Worm (Caenorhabditis elegans): ENCODE results near the gene hot-7.

hot-7 gene

DNA sequence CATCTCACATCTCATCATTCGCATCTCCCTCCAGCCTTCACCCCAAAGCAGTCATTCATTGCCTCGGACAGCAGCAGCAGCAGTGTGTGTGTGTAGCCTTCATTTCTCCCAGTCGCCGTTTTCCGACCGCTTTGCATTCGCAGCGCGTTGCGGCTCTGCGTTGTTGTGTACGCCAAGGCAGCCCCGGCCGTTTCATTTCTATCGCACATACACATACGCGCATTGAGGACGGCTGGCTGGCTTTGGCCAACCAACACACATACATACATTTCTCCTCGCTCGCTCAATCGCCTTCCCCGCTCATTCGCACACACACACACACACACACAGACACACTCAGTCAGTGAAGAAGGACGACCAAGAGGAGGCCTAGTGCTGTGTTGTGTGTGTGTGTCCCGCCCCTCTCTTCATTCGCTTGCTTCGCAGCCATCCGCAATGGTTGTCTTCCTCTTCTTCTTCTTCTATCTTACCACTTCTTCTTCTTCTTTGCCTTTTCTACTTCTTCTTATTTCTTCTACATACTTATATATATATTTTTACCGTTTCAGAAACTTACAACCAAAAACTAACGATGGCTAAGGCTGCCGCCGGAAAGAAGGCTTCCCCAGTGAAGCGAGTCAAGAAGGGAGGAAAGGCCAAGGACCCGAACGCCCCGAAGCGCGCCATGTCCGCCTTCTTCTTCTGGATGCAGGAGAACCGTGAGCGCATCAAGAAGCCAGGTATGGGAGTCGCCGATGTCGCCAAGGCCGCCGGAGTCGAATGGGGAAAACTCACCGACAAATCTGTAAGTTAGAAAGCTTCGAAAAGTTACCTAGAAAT, 39.1 kb downstream of the hot-7 start, which contains the start of gene hmg-1.1 (continued):
- peak; percentile 94 for TF ChIP-seq hmg-1.1 (GFP tag; IDR thresholded peaks at IDR 0.05)
- TF ChIP-seq saeg-2 (GFP tag; IDR thresholded peaks at IDR 0.05), result no peak
- peak; percentile 94 for TF ChIP-seq nhr-77 (tag; optimal IDR thresholded peaks at IDR 0.05)
- no peak for TF ChIP-seq nhr-41 (GFP tag; IDR thresholded peaks at IDR 0.05)
- TF ChIP-seq F10B5.3 (tag; optimal IDR thresholded peaks at IDR 0.05), result no peak
- no peak for TF ChIP-seq egl-27 (tag; optimal IDR thresholded peaks at IDR 0.05)
- peak; percentile 21 for TF ChIP-seq ztf-7 (tag; optimal IDR thresholded peaks at IDR 0.05)
- TF ChIP-seq ztf-11 (tag; optimal IDR thresholded peaks at IDR 0.05), result no peak
- no peak for TF ChIP-seq ceh-82 (tag; optimal IDR thresholded peaks at IDR 0.05)
- no peak for TF ChIP-seq lin-29 (GFP tag; IDR thresholded peaks at IDR 0.05)
- TF ChIP-seq F37D6.2 (tag; optimal IDR thresholded peaks at IDR 0.05), result peak; percentile 65
- TF ChIP-seq cey-2 (tag; optimal IDR thresholded peaks at IDR 0.05; ENCODE audit: borderline replicate concordance, insufficient read depth), result no peak
- peak; percentile 53; the same call in 1 of the 2 replicates for TF ChIP-seq php-3 (GFP tag; IDR thresholded peaks at IDR 0.05)
- TF ChIP-seq pqm-1 (tag; optimal IDR thresholded peaks at IDR 0.05), result peak; percentile 22
- TF ChIP-seq nhr-42 (GFP tag; IDR thresholded peaks at IDR 0.05), result peak; percentile 63; the same call in 1 of the 2 replicates
- TF ChIP-seq spr-1 (tag; optimal IDR thresholded peaks at IDR 0.05), result peak; percentile 43
- TF ChIP-seq aha-1 (tag), result peak; percentile 99
- TF ChIP-seq daf-19 (GFP tag; conservative IDR thresholded peaks at IDR 0.05), result no peak
- TF ChIP-seq F49E8.2 (tag; optimal IDR thresholded peaks at IDR 0.05; ENCODE audit: borderline replicate concordance), result no peak
- TF ChIP-seq daf-16 (GFP tag; optimal IDR thresholded peaks at IDR 0.05), result peak; percentile 9 to 34
- TF ChIP-seq daf-16 (tag; optimal IDR thresholded peaks at IDR 0.05), result peak; percentile 80
- no peak for TF ChIP-seq skn-1 (tag; optimal IDR thresholded peaks at IDR 0.05)
- TF ChIP-seq lsy-2 (tag; optimal IDR thresholded peaks at IDR 0.05), result peak; percentile 62 to 80
- no peak for TF ChIP-seq nhr-76 (tag; optimal IDR thresholded peaks at IDR 0.05)
- TF ChIP-seq pha-4 (GFP tag; IDR thresholded peaks at IDR 0.05), result peak; percentile 53; the same call in 1 of the 2 replicates
- TF ChIP-seq pha-4 (tag; optimal IDR thresholded peaks at IDR 0.05), result peak; percentile 46
- peak; percentile 87 for TF ChIP-seq dve-1 (tag; optimal IDR thresholded peaks at IDR 0.05; ENCODE audit: insufficient read depth)
- TF ChIP-seq zag-1 (tag; optimal IDR thresholded peaks at IDR 0.05), result no peak
- TF ChIP-seq tag-97 (GFP tag; IDR thresholded peaks at IDR 0.05), result no peak
- TF ChIP-seq ZK337.2 (GFP tag; IDR thresholded peaks at IDR 0.05), result no peak
- peak; percentile 62; the same call in 1 of the 2 replicates for TF ChIP-seq T26A8.4 (GFP tag; IDR thresholded peaks at IDR 0.05)
- no peak for TF ChIP-seq zip-11 (GFP tag; IDR thresholded peaks at IDR 0.05)
- TF ChIP-seq duxl-1 (tag; optimal IDR thresholded peaks at IDR 0.05; ENCODE audit: poor library complexity), result peak; percentile 42
- TF ChIP-seq mdl-1 (tag; optimal IDR thresholded peaks at IDR 0.05), result peak in 1 of 2 experiments; percentile 81
- TF ChIP-seq nhr-111 (GFP tag; optimal IDR thresholded peaks at IDR 0.05), result peak; percentile 5
- TF ChIP-seq hif-1 (tag; optimal IDR thresholded peaks at IDR 0.05), result peak; percentile 56 to 89
- no peak for TF ChIP-seq lin-39 (tag; optimal IDR thresholded peaks at IDR 0.05)
- no peak for TF ChIP-seq dmd-9 (GFP tag; IDR thresholded peaks at IDR 0.05)
- no peak for TF ChIP-seq lin-15B (tag; optimal IDR thresholded peaks at IDR 0.05)
- 0 out of 2 replicates have a peak, but pooled peaks have one; percentile 18 for TF ChIP-seq Y75B8A.6 (GFP tag; IDR thresholded peaks at IDR 0.05)
- peak; percentile 65 for TF ChIP-seq tra-1 (GFP tag; IDR thresholded peaks at IDR 0.05)
- peak; percentile 83 for TF ChIP-seq set-16 (GFP tag; IDR thresholded peaks at IDR 0.05)
- no peak for TF ChIP-seq ceh-32 (tag; optimal IDR thresholded peaks at IDR 0.05; ENCODE audit: poor library complexity)
- no peak for TF ChIP-seq daf-12 (tag; optimal IDR thresholded peaks at IDR 0.05)
- TF ChIP-seq unc-130 (GFP tag; optimal IDR thresholded peaks at IDR 0.05), result peak; percentile 11
- peak; percentile 66 for TF ChIP-seq lin-1 (GFP tag; IDR thresholded peaks at IDR 0.05)
- peak; percentile 89 for TF ChIP-seq rbr-2 (tag; optimal IDR thresholded peaks at IDR 0.05)
- no peak for TF ChIP-seq snpc-1.2 (GFP tag; IDR thresholded peaks at IDR 0.05)
- TF ChIP-seq nhr-48 (tag; optimal IDR thresholded peaks at IDR 0.05), result peak; percentile 41
- no peak for TF ChIP-seq zip-2 (tag; optimal IDR thresholded peaks at IDR 0.05)
